Worm (Caenorhabditis elegans): ENCODE results near the gene cdk-5.
A peak's percentile ranks its signal among the peaks of the same experiment; 100 is the strongest.

The cdk-5 gene

DNA sequence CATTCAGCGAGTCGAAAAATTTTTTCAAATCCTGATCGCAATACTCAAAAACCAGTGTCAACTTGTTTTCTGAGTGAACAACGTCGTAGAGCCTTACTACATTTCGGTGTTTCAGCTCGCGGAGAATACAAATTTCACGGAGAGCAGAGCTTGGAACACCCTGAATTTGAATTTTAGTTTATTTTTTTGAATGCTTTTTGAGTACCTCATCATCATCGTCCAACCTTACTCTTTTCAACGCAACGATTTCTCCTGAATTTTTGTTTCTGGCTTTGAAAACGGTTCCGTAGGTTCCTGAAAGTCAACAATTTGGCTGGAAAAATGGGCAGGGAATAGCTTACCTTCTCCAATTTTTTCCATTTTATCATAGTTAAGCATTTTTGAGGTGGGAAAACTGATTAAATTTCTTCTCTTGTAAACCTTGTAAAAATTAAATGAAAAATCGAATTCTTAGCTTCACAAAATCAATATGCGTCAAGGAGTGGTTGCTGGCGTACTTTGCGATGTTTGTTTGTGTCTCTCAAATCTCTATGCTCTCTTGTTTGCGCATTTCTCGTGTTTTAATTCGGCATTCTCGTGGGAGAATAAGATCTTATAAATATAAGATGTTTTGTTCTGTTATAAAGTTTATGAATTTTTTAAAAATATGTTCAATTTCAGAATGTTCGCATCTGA, at the start of gene cdk-5 (continued):
- TF ChIP-seq elt-3 (tag; optimal IDR thresholded peaks at IDR 0.05) (peak in 2 of 6 experiments; percentile 86 to 87), tbx-2 (tag; optimal IDR thresholded peaks at IDR 0.05) (peak; percentile 97), isw-1 (GFP tag; IDR thresholded peaks at IDR 0.05) (peak; percentile 94), nhr-77 (tag; optimal IDR thresholded peaks at IDR 0.05) (peak; percentile 81), zip-4 (GFP tag; optimal IDR thresholded peaks at IDR 0.05) (peak; percentile 86), lir-3 (tag; optimal IDR thresholded peaks at IDR 0.05; ENCODE audit: poor library complexity) (peak; percentile 87), swsn-7 (tag; optimal IDR thresholded peaks at IDR 0.05) (peak; percentile 97), F16B12.6 (tag; optimal IDR thresholded peaks at IDR 0.05) (peak; percentile 71), unc-130 (tag; optimal IDR thresholded peaks at IDR 0.05) (peak; percentile 93), xbp-1 (tag; optimal IDR thresholded peaks at IDR 0.05) (peak; percentile 93), nhr-12 (tag; optimal IDR thresholded peaks at IDR 0.05) (peak; percentile 33), zag-1 (tag; optimal IDR thresholded peaks at IDR 0.05) (peak; percentile 83), fkh-8 (tag; optimal IDR thresholded peaks at IDR 0.05) (peak; percentile 83), efl-1 (optimal IDR thresholded peaks at IDR 0.05) (peak; percentile 90 to 94), efl-1 (GFP tag; optimal IDR thresholded peaks at IDR 0.05 in 1 of 2) (peak; percentile 88 to 99), alr-1 (tag; optimal IDR thresholded peaks at IDR 0.05; ENCODE audit: borderline replicate concordance) (no peak), rnt-1 (tag; optimal IDR thresholded peaks at IDR 0.05) (peak; percentile 94), dsc-1 (tag; optimal IDR thresholded peaks at IDR 0.05) (peak; percentile 97), nhr-11 (tag; optimal IDR thresholded peaks at IDR 0.05) (peak; percentile 76), nhr-20 (tag; optimal IDR thresholded peaks at IDR 0.05) (peak; percentile 95), egl-27 (tag; optimal IDR thresholded peaks at IDR 0.05) (no peak), skn-1 (tag; optimal IDR thresholded peaks at IDR 0.05) (peak; percentile 91), unc-86 (tag; optimal IDR thresholded peaks at IDR 0.05) (peak; percentile 95), sox-4 (tag; optimal IDR thresholded peaks at IDR 0.05) (peak; percentile 82), ceh-8 (GFP tag; optimal IDR thresholded peaks at IDR 0.05) (peak; percentile 92), fkh-4 (tag; optimal IDR thresholded peaks at IDR 0.05; ENCODE audit: borderline replicate concordance) (peak; percentile 70), nhr-237 (tag; optimal IDR thresholded peaks at IDR 0.05) (peak; percentile 55), nhr-85 (tag) (peak; percentile 94), unc-62 (GFP tag; optimal IDR thresholded peaks at IDR 0.05) (no peak), ama-1 (optimal IDR thresholded peaks at IDR 0.05) (peak; percentile 93), jun-1 (tag; optimal IDR thresholded peaks at IDR 0.05) (peak; percentile 86), ceh-90 (tag; optimal IDR thresholded peaks at IDR 0.05) (peak; percentile 43), ceh-63 (GFP tag; optimal IDR thresholded peaks at IDR 0.05) (no peak), ceh-88 (GFP tag; IDR thresholded peaks at IDR 0.05) (peak; percentile 58)

DNA sequence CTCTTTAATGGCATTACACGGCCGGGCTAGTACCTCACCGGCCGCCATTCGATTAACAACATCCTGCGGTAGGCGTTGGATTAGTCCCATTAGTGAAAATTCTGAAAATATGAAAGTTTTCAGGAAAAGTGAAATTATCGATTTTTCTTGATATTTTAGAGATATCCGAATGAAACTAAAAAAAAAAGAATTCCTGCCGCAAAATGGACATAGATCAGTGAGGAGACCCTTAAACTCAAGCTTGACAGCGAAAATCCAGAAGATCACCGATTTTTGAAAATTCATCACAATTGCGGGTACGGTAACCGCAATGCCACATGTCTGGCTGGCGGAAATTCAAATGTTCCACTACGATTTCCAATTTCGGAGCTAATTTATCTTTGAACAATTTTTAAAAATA, 48.3 kb upstream of the cdk-5 start, which contains the start of gene mlh-1:
Gene mlh-1 (minus strand): TSS at position 101 of the 400 bp plus-strand sequence.
- TF ChIP-seq unc-130 (tag; optimal IDR thresholded peaks at IDR 0.05) = no peak
- TF ChIP-seq efl-1 (optimal IDR thresholded peaks at IDR 0.05) = no peak
- TF ChIP-seq efl-1 (GFP tag; optimal IDR thresholded peaks at IDR 0.05 in 1 of 2) = peak in 1 of 2 experiments; percentile 33
- no peak for TF ChIP-seq ztf-11 (tag; optimal IDR thresholded peaks at IDR 0.05)
- no peak for TF ChIP-seq sptf-1 (tag; optimal IDR thresholded peaks at IDR 0.05)

DNA sequence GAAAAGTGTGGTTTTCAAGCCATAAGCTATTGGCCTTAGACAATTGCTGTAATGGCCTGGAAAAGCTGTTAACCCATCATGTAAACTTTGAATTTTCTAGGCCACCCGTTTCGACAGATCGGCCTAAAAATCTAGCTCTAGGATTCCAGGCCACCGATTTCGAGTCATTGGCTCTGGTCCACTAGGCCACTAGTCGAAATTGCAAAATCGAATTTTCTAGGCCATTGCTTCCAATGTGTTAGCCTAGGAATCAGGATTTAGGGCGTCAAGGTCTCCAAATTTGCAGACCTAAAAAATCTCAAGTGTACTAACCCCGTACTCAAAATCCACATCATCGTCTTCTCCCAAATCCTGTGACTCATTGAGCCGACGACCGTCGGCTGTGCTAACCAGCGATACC, 44.6 kb upstream of the cdk-5 start:
- TF ChIP-seq nhr-11 (tag; optimal IDR thresholded peaks at IDR 0.05) = no peak
- no peak for TF ChIP-seq fkh-10 (GFP tag; optimal IDR thresholded peaks at IDR 0.05)
- TF ChIP-seq C34B4.2 (tag; optimal IDR thresholded peaks at IDR 0.05) = no peak
- no peak for TF ChIP-seq grh-1 (GFP tag; IDR thresholded peaks at IDR 0.05)
- TF ChIP-seq pag-3 (tag; optimal IDR thresholded peaks at IDR 0.05; ENCODE audit: borderline replicate concordance, insufficient read depth) = no peak
- no peak for TF ChIP-seq mep-1 (tag; optimal IDR thresholded peaks at IDR 0.05)
- TF ChIP-seq fos-1 (tag; optimal IDR thresholded peaks at IDR 0.05) = no peak
- no peak for TF ChIP-seq zip-4 (GFP tag; optimal IDR thresholded peaks at IDR 0.05)
- TF ChIP-seq mab-9 (GFP tag; IDR thresholded peaks at IDR 0.05) = no peak
- TF ChIP-seq lin-13 (GFP tag; optimal IDR thresholded peaks at IDR 0.05) = no peak
- TF ChIP-seq zag-1 (tag; optimal IDR thresholded peaks at IDR 0.05) = no peak
- TF ChIP-seq snpc-4 (tag; optimal IDR thresholded peaks at IDR 0.05) = no peak
- TF ChIP-seq ceh-63 (GFP tag; optimal IDR thresholded peaks at IDR 0.05) = no peak
- TF ChIP-seq C04F5.9 (tag; optimal IDR thresholded peaks at IDR 0.05) = no peak
